Worm (Caenorhabditis elegans): ENCODE measurements around the gene wbp-2.

DNA sequence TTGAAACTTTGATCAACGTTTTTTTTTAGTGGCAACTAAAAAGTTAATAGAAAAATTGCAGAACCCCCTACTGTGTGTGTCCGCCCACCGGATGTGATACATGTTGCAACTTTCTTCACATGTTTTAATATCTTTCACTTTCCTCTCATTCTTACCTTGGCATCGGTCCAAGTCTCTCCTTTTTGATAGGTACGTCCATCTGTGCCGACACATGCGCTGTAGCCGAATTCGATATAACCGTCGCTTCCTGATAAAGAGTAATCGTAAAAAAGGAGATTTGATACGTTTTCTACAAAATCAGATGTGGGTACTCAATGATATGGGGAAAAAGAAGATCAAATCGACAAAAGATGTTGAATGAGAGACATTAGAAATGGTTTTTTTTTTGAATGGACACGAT is 15.5 kb downstream of the wbp-2 start:
- TF ChIP-seq lsl-1 (GFP tag; optimal IDR thresholded peaks at IDR 0.05) (no peak), ceh-79 (tag; optimal IDR thresholded peaks at IDR 0.05) (no peak), snpc-4 (GFP tag; optimal IDR thresholded peaks at IDR 0.05) (no peak), snpc-4 (tag; optimal IDR thresholded peaks at IDR 0.05) (no peak), somi-1 (GFP tag; optimal IDR thresholded peaks at IDR 0.05) (no peak), ama-1 (optimal IDR thresholded peaks at IDR 0.05) (no peak), ama-1 (GFP tag; optimal IDR thresholded peaks at IDR 0.05) (no peak), madf-3 (GFP tag; IDR thresholded peaks at IDR 0.05) (no peak), unc-62 (GFP tag; optimal IDR thresholded peaks at IDR 0.05) (no peak), T26A5.8 (tag; optimal IDR thresholded peaks at IDR 0.05) (no peak), ztf-25 (GFP tag; IDR thresholded peaks at IDR 0.05) (no peak)

All from whole organism, young adult.